Fruit fly (Drosophila melanogaster): ENCODE results near the gene Irp-1A.

The Irp-1A gene

dm6 chr3R:22707178-22707577, 17.2 kb downstream of the Irp-1A start, which contains the start of gene CG13842:
Gene CG13842, minus strand, starts transcription at chr3R:22707278.
- no peak for TF ChIP-seq psq (optimal IDR thresholded peaks at IDR 0.05)
- no peak for TF ChIP-seq EcR (GFP tag; optimal IDR thresholded peaks at IDR 0.05)
- TF ChIP-seq CG8478 (optimal IDR thresholded peaks at IDR 0.05), result no peak
- no peak for TF ChIP-seq usp (GFP tag; optimal IDR thresholded peaks at IDR 0.05)
- no peak for TF ChIP-seq pan (optimal IDR thresholded peaks at IDR 0.05)
- TF ChIP-seq Dll (optimal IDR thresholded peaks at IDR 0.05), result no peak

dm6 chr3R:22701793-22702192, 22.6 kb downstream of the Irp-1A start, which contains the start of the genes CG6972 and CCAP:
Gene CG6972, plus strand, starts transcription at chr3R:22702007.
Gene CCAP, minus strand, starts transcription at chr3R:22702084.
- TF ChIP-seq psq (optimal IDR thresholded peaks at IDR 0.05) (no peak), usp (GFP tag; optimal IDR thresholded peaks at IDR 0.05) (no peak), EcR (GFP tag; optimal IDR thresholded peaks at IDR 0.05) (no peak), CG8478 (optimal IDR thresholded peaks at IDR 0.05) (no peak), pan (optimal IDR thresholded peaks at IDR 0.05) (no peak), Dll (optimal IDR thresholded peaks at IDR 0.05) (no peak)

DNA sequence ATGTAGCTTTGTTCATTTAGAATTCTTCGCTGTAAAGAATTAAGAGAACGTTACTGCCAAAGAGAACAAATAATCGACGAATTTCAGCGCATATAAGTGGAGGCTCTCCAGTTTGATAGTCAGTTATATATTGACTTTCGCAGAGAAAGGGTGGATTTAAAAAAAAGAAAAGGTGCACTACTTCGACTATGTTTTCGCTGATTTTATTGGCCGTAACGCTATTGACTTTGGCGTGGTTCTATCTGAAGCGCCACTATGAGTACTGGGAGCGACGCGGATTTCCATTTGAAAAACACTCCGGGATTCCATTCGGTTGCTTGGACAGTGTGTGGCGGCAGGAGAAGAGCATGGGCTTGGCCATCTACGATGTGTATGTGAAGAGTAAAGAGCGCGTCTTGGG, 26.2 kb downstream of the Irp-1A start, which contains the start of gene Cyp6d4:
Gene Cyp6d4 (plus strand): TSS at position 112 of the 400 bp plus-strand sequence.
- TF ChIP-seq CG8478 (optimal IDR thresholded peaks at IDR 0.05) (no peak), EcR (GFP tag; optimal IDR thresholded peaks at IDR 0.05) (no peak)

- no peak for TF ChIP-seq usp (GFP tag; optimal IDR thresholded peaks at IDR 0.05)
- TF ChIP-seq psq (optimal IDR thresholded peaks at IDR 0.05), result no peak
- no peak for TF ChIP-seq Dll (optimal IDR thresholded peaks at IDR 0.05)
- TF ChIP-seq EcR (GFP tag; optimal IDR thresholded peaks at IDR 0.05), result no peak
- TF ChIP-seq CG8478 (optimal IDR thresholded peaks at IDR 0.05), result no peak
- no peak for TF ChIP-seq pan (optimal IDR thresholded peaks at IDR 0.05)
Observed at dm6 chr3R:22694659-22695058, 29.7 kb downstream of the Irp-1A start, which contains the start of gene cd. Gene cd, plus strand, starts transcription at chr3R:22694959.

dm6 chr3R:22690311-22690710, 34.1 kb downstream of the Irp-1A start, which contains the start of the genes wfs1 and Nup133:
Gene wfs1, minus strand, starts transcription at chr3R:22690380.
Gene Nup133, plus strand, starts transcription at chr3R:22690607.
- TF ChIP-seq usp (GFP tag; optimal IDR thresholded peaks at IDR 0.05) (no peak), CG8478 (optimal IDR thresholded peaks at IDR 0.05) (no peak), EcR (GFP tag; optimal IDR thresholded peaks at IDR 0.05) (no peak), pan (optimal IDR thresholded peaks at IDR 0.05) (no peak), psq (optimal IDR thresholded peaks at IDR 0.05) (no peak), Dll (optimal IDR thresholded peaks at IDR 0.05) (no peak)

- TF ChIP-seq usp (GFP tag; optimal IDR thresholded peaks at IDR 0.05) (no peak), CG8478 (optimal IDR thresholded peaks at IDR 0.05) (no peak), pan (optimal IDR thresholded peaks at IDR 0.05) (no peak), Dll (optimal IDR thresholded peaks at IDR 0.05) (no peak), psq (optimal IDR thresholded peaks at IDR 0.05) (no peak), EcR (GFP tag; optimal IDR thresholded peaks at IDR 0.05) (no peak)
Observed at dm6 chr3R:22686336-22686874, 38.0 kb downstream of the Irp-1A start, which contains the start of the genes Gclm and CG17625. Gene Gclm, minus strand, starts transcription at chr3R:22686510. Gene CG17625, plus strand, starts transcription at chr3R:22686849.

- no peak for TF ChIP-seq psq (optimal IDR thresholded peaks at IDR 0.05)
- TF ChIP-seq usp (GFP tag; optimal IDR thresholded peaks at IDR 0.05), result no peak
- TF ChIP-seq Dll (optimal IDR thresholded peaks at IDR 0.05), result no peak
- TF ChIP-seq CG8478 (optimal IDR thresholded peaks at IDR 0.05), result no peak
- TF ChIP-seq EcR (GFP tag; optimal IDR thresholded peaks at IDR 0.05), result no peak
- no peak for TF ChIP-seq pan (optimal IDR thresholded peaks at IDR 0.05)
Observed at dm6 chr3R:22684948-22685253, 39.5 kb downstream of the Irp-1A start.

DNA sequence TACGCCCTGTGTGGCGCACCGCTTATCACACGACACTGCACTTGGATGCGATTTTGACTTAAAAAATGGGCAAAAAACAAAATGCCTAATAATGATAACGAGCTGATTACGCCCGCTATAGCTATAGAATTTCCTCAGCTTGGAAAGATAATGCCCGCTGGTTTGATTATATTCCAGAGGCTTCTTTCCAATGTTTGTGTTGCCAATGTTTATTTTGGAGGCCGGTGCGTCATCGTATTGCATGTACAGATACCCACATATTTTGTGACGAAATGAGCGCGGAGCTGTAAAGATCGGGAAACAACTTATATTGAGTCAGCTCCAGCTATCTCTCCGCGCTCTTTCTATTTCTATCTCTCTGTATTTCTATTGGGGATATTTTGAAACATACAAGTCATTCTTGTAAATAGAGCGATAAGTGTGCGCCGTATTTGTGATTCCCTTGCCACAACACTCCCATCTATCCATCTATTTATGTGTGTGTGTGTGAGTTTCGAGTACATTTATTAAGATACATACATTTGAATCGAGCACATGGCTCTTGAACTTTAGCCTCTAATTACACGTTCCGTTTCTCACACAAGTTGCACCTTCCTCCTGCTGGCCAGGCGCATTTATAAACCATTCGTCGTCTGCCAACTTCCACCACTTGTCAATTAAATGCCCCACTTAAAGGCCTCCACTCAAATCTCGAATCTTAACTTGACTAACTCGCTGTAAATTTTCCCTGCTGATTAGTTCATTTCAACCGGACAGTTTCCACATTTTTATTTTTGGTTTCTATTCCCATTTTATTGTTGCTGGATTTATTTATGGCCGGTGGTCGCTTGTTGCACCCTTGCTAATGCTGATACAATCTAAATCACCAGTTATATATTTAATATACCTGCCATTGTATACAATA, 40.1 kb downstream of the Irp-1A start:
- no peak for TF ChIP-seq usp (GFP tag; optimal IDR thresholded peaks at IDR 0.05)
- no peak for TF ChIP-seq Dll (optimal IDR thresholded peaks at IDR 0.05)
- no peak for TF ChIP-seq psq (optimal IDR thresholded peaks at IDR 0.05)
- no peak for TF ChIP-seq CG8478 (optimal IDR thresholded peaks at IDR 0.05)
- TF ChIP-seq pan (optimal IDR thresholded peaks at IDR 0.05), result no peak
- no peak for TF ChIP-seq EcR (GFP tag; optimal IDR thresholded peaks at IDR 0.05)

dm6 chr3R:22675447-22675846, 48.9 kb downstream of the Irp-1A start:
- TF ChIP-seq CG8478 (optimal IDR thresholded peaks at IDR 0.05), result no peak
- TF ChIP-seq usp (GFP tag; optimal IDR thresholded peaks at IDR 0.05), result no peak
- TF ChIP-seq psq (optimal IDR thresholded peaks at IDR 0.05), result no peak
- no peak for TF ChIP-seq pan (optimal IDR thresholded peaks at IDR 0.05)
- TF ChIP-seq Dll (optimal IDR thresholded peaks at IDR 0.05), result no peak
- no peak for TF ChIP-seq EcR (GFP tag; optimal IDR thresholded peaks at IDR 0.05)

DNA sequence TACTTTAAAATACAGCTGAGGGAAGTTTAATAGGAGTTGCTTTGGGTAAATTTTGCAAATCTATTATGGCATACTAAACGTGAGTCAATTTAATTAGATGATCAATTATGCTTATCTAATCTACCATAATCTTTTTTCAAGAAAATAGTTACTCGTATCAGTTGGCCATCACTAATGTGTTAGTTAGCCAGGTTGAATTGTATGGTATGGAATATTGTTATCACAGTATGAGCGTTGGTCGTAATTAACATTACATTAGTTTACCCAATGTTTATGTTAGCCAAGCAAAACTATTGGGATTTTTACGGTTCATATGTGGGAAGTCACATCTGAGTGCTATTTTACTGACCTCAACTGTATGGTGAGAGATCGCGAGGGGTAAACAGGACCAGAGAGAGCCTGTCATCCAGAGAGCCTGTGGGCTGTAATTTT, 50.8 kb downstream of the Irp-1A start:
- TF ChIP-seq EcR (GFP tag; optimal IDR thresholded peaks at IDR 0.05) (no peak), psq (optimal IDR thresholded peaks at IDR 0.05) (no peak), pan (optimal IDR thresholded peaks at IDR 0.05) (no peak), Dll (optimal IDR thresholded peaks at IDR 0.05) (no peak), usp (GFP tag; optimal IDR thresholded peaks at IDR 0.05) (no peak), CG8478 (optimal IDR thresholded peaks at IDR 0.05) (no peak)

DNA sequence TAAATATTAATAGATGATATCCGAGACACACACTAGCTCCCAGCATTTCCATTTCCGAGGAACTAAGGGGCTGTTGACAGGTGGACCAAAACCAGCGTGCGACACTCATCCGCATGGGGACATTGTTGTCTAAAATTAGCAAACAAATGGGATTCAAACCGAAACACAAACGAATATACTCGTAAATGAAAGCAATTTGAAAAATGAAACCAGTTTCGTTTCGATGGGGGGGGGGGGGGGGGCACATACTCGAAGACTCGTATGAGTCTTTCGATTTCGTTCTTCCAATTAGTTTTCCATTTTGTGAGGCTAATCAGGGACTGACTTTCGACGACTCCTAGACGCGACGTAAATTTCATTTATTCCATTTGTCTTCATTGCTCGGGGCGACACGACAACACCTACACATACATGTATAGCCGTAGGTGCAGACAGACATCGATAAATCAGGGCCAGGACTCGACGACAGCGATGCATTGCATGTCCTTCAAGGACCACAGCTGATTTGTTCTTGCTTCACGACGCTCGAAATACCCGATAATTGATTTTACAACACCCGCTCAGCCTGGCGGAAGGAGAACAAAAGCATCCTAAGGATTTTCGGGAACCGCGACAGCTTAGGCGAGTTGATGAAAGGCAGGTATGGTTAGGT, 51.6 kb downstream of the Irp-1A start:
- TF ChIP-seq psq (optimal IDR thresholded peaks at IDR 0.05) (no peak), pan (optimal IDR thresholded peaks at IDR 0.05) (no peak)

Data from whole organism.